Fruit fly (Drosophila melanogaster) whole organism, prepupa: ENCODE data around the gene CG5171.

Experiments used
- CG10631 ChIP-seq: fragments of 200-800 bp; sonication (Bioruptor generic); optimal IDR thresholded peaks from 2 replicates; lab custom pipeline; 2016; ENCODE audit warnings: missing biosample characterization, missing genetic modification characterization
- CG10669 ChIP-seq: fragments of 200-800 bp; sonication (Bioruptor generic); optimal IDR thresholded peaks from 3 replicates; lab custom pipeline; 2018; ENCODE audit warnings: missing biosample characterization, mild to moderate bottlenecking, missing genetic modification characterization, moderate library complexity
- CG11294 ChIP-seq: fragments of 200-800 bp; sonication (Bioruptor generic); IDR thresholded peaks from 2 replicates; pipeline ENCODE4 v1.3.6; 2022; ENCODE audit warnings: missing biosample characterization, missing genetic modification characterization
- CG11762 ChIP-seq: fragments of 200-800 bp; sonication (Bioruptor generic); optimal IDR thresholded peaks from 3 replicates; lab custom pipeline; 2016; ENCODE audit warnings: missing biosample characterization, missing genetic modification characterization; ENCODE audit not compliant: insufficient read depth
- CG15336 ChIP-seq: fragments of 200-800 bp; sonication (Bioruptor generic); IDR thresholded peaks from 2 replicates; pipeline ENCODE4 v1.3.6; 2022; ENCODE audit warnings: missing biosample characterization, missing genetic modification characterization
- CG1621 ChIP-seq: fragments of 200-800 bp; sonication (Bioruptor generic); optimal IDR thresholded peaks from 3 replicates; lab custom pipeline; 2018; ENCODE audit warnings: missing biosample characterization, mild to moderate bottlenecking, missing genetic modification characterization
- CG16779 ChIP-seq: fragments of 200-800 bp; sonication (Bioruptor generic); optimal IDR thresholded peaks from 3 replicates; lab custom pipeline; 2017; ENCODE audit warnings: missing biosample characterization, mild to moderate bottlenecking, missing genetic modification characterization
- CG3032 ChIP-seq: fragments of 200-800 bp; optimal IDR thresholded peaks from 2 replicates; lab custom pipeline; 2019; ENCODE audit warnings: missing biosample characterization, mild to moderate bottlenecking, missing genetic modification characterization, moderate library complexity
- CG31627 ChIP-seq: fragments of 200-800 bp; sonication (Bioruptor generic); optimal IDR thresholded peaks from 3 replicates; lab custom pipeline; 2016; ENCODE audit warnings: missing biosample characterization, missing genetic modification characterization
- CG34406 ChIP-seq: fragments of 200-800 bp; sonication (Bioruptor generic); optimal IDR thresholded peaks from 3 replicates; lab custom pipeline; 2016; ENCODE audit warnings: missing biosample characterization, missing genetic modification characterization
- CG3919 ChIP-seq: fragments of 200-800 bp; sonication (Bioruptor generic); optimal IDR thresholded peaks from 3 replicates; lab custom pipeline; 2016; ENCODE audit warnings: missing biosample characterization, missing genetic modification characterization
- CG4318 ChIP-seq: fragments of 200-800 bp; sonication (Bioruptor generic); optimal IDR thresholded peaks from 3 replicates; lab custom pipeline; 2017; ENCODE audit warnings: missing biosample characterization, mild to moderate bottlenecking, missing genetic modification characterization
- CG6276 ChIP-seq: fragments of 200-800 bp; sonication (Bioruptor generic); optimal IDR thresholded peaks from 2 replicates; lab custom pipeline; 2017; ENCODE audit warnings: missing biosample characterization, mild to moderate bottlenecking, missing genetic modification characterization
- CG6808 ChIP-seq: fragments of 200-800 bp; sonication (Bioruptor generic); optimal IDR thresholded peaks from 3 replicates; lab custom pipeline; 2017; ENCODE audit warnings: missing biosample characterization, missing genetic modification characterization, mild to moderate bottlenecking, moderate library complexity, missing genetic modification reagents
- CG6854 ChIP-seq: fragments of 200-800 bp; sonication (Bioruptor generic); optimal IDR thresholded peaks from 2 replicates; lab custom pipeline; 2017; ENCODE audit warnings: missing biosample characterization, mild to moderate bottlenecking, missing genetic modification characterization
- CG7368 ChIP-seq: fragments of 200-800 bp; sonication (Bioruptor generic); optimal IDR thresholded peaks from 3 replicates; lab custom pipeline; 2016; ENCODE audit warnings: missing biosample characterization, missing genetic modification characterization
- CG8119 ChIP-seq: fragments of 200-800 bp; sonication (Bioruptor generic); IDR thresholded peaks from 3 replicates; pipeline ENCODE4 v1.3.6; 2022; ENCODE audit warnings: missing biosample characterization, missing genetic modification characterization
- CG8319 ChIP-seq: fragments of 200-800 bp; sonication (Bioruptor generic); optimal IDR thresholded peaks from 3 replicates; lab custom pipeline; 2016; ENCODE audit warnings: missing biosample characterization, missing genetic modification characterization
- CG9139 ChIP-seq: fragments of 200-800 bp; sonication (Bioruptor generic); optimal IDR thresholded peaks from 3 replicates; lab custom pipeline; 2017; ENCODE audit warnings: missing biosample characterization, mild to moderate bottlenecking, missing genetic modification characterization
- Eip75B ChIP-seq: fragments of 200-800 bp; sonication (Bioruptor generic); optimal IDR thresholded peaks from 3 replicates; lab custom pipeline; 2016; ENCODE audit warnings: missing biosample characterization, missing genetic modification characterization
- Eip93F ChIP-seq: fragments of 200-800 bp; sonication (Bioruptor generic); optimal IDR thresholded peaks from 2 replicates; lab custom pipeline; 2016; ENCODE audit warnings: missing biosample characterization, mild to moderate bottlenecking, missing genetic modification characterization
- Ets21C ChIP-seq: fragments of 200-800 bp; sonication (Bioruptor generic); optimal IDR thresholded peaks from 3 replicates; lab custom pipeline; 2016; ENCODE audit warnings: missing biosample characterization, missing genetic modification characterization
- Ets96B ChIP-seq: fragments of 200-800 bp; optimal IDR thresholded peaks from 2 replicates; lab custom pipeline; 2019; ENCODE audit warnings: missing biosample characterization, mild to moderate bottlenecking, missing genetic modification characterization, moderate library complexity
- Hr39 ChIP-seq: fragments of 200-800 bp; sonication (Bioruptor generic); optimal IDR thresholded peaks from 2 replicates; lab custom pipeline; 2016; ENCODE audit warnings: missing biosample characterization, missing genetic modification characterization
- Hr4 ChIP-seq: fragments of 200-800 bp; sonication (Bioruptor generic); optimal IDR thresholded peaks from 3 replicates; lab custom pipeline; 2016; ENCODE audit warnings: missing biosample characterization, missing genetic modification characterization
- Lpt ChIP-seq: fragments of 200-800 bp; sonication (Bioruptor generic); optimal IDR thresholded peaks from 3 replicates; lab custom pipeline; 2016; ENCODE audit warnings: missing biosample characterization, missing genetic modification characterization
- Met ChIP-seq: fragments of 200-800 bp; sonication (Bioruptor generic); optimal IDR thresholded peaks from 3 replicates; lab custom pipeline; 2016; ENCODE audit warnings: missing biosample characterization, missing genetic modification characterization
- OdsH ChIP-seq: fragments of 200-800 bp; sonication (Bioruptor generic); optimal IDR thresholded peaks from 3 replicates; lab custom pipeline; 2016; ENCODE audit warnings: missing biosample characterization, missing genetic modification characterization
- Smox ChIP-seq: fragments of 200-800 bp; sonication (Bioruptor generic); optimal IDR thresholded peaks from 3 replicates; lab custom pipeline; 2016; ENCODE audit warnings: missing biosample characterization, missing genetic modification characterization
- Sox15 ChIP-seq: fragments of 200-800 bp; sonication (Bioruptor generic); optimal IDR thresholded peaks from 3 replicates; lab custom pipeline; 2016; ENCODE audit warnings: missing biosample characterization, missing genetic modification characterization
- acj6 ChIP-seq: fragments of 200-800 bp; sonication (Bioruptor generic); optimal IDR thresholded peaks from 3 replicates; lab custom pipeline; 2016; ENCODE audit warnings: missing biosample characterization, missing genetic modification characterization
- cyc ChIP-seq: fragments of 200-800 bp; sonication (Bioruptor generic); optimal IDR thresholded peaks from 3 replicates; lab custom pipeline; 2016; ENCODE audit warnings: missing biosample characterization, missing genetic modification characterization
- dac ChIP-seq: fragments of 200-800 bp; sonication (Bioruptor generic); optimal IDR thresholded peaks from 2 replicates; lab custom pipeline; 2017; ENCODE audit warnings: missing biosample characterization, mild to moderate bottlenecking, missing genetic modification characterization
- dsx ChIP-seq: fragments of 200-800 bp; optimal IDR thresholded peaks from 3 replicates; lab custom pipeline; 2019; ENCODE audit warnings: missing biosample characterization, mild to moderate bottlenecking, missing genetic modification characterization, moderate library complexity; ENCODE audit not compliant: poor library complexity, severe bottlenecking
- lz ChIP-seq: fragments of 200-800 bp; sonication (Bioruptor generic); optimal IDR thresholded peaks from 3 replicates; lab custom pipeline; 2016; ENCODE audit warnings: missing biosample characterization, missing genetic modification characterization
- net ChIP-seq: fragments of 200-800 bp; sonication (Bioruptor generic); optimal IDR thresholded peaks from 3 replicates; lab custom pipeline; 2016; ENCODE audit warnings: missing biosample characterization, missing genetic modification characterization
- pdm3 ChIP-seq: fragments of 200-800 bp; sonication (Bioruptor generic); optimal IDR thresholded peaks from 3 replicates; lab custom pipeline; 2016; ENCODE audit warnings: missing biosample characterization, missing genetic modification characterization
- salr ChIP-seq, 2 experiments: fragments of 200-800 bp; sonication (Bioruptor generic); optimal IDR thresholded peaks; 3 replicates each; lab custom pipeline; 2016 to 2018; ENCODE audit warnings: missing biosample characterization in 2 of 2, missing genetic modification characterization in 2 of 2, mild to moderate bottlenecking in 1 of 2
- spab ChIP-seq: fragments of 200-800 bp; sonication (Bioruptor generic); optimal IDR thresholded peaks from 2 replicates; lab custom pipeline; 2017; ENCODE audit warnings: missing biosample characterization, mild to moderate bottlenecking, missing genetic modification characterization, missing genetic modification reagents
- ss ChIP-seq, 2 experiments: fragments of 200-800 bp; sonication (Bioruptor generic); optimal IDR thresholded peaks; 2 replicates in 1 of 2; 3 replicates in 1 of 2; lab custom pipeline; 2017 to 2018; ENCODE audit warnings: mild to moderate bottlenecking in 2 of 2, missing biosample characterization in 2 of 2, missing genetic modification characterization in 2 of 2, moderate library complexity in 1 of 2
- topi ChIP-seq: fragments of 200-800 bp; sonication (Bioruptor generic); optimal IDR thresholded peaks from 3 replicates; lab custom pipeline; 2016; ENCODE audit warnings: missing biosample characterization, missing genetic modification characterization
- vri ChIP-seq: fragments of 200-800 bp; sonication (Bioruptor generic); optimal IDR thresholded peaks from 3 replicates; lab custom pipeline; 2016; ENCODE audit warnings: missing biosample characterization, mild to moderate bottlenecking, missing genetic modification characterization

CG5171 gene

dm6 chr2L:7396962-7397361 is 4.2 kb upstream of the CG5171 start (continued):
- TF ChIP-seq Hr4 (peak; percentile 66), CG6276 (peak; percentile 52), CG4318 (GFP tag; lab: Kevin White, UChicago) (peak; percentile 33), Ets96B (tag; lab: Kevin White, UChicago) (peak; percentile 74), dsx (GFP tag; lab: Kevin White, UChicago) (peak; percentile 61), CG16779 (tag; lab: Kevin White, UChicago) (peak; percentile 44), CG8119 (GFP tag; lab: Robert Waterston, UW) (peak; percentile 58; the same call in 2 of the 3 replicates), CG3032 (tag; lab: Kevin White, UChicago) (peak; percentile 81), Met (peak; percentile 72), CG8319 (peak; percentile 78), salr (GFP tag; optimal IDR thresholded peaks at IDR 0.05; lab: Kevin White, UChicago) (peak; percentile 37 to 47), CG10631 (GFP tag; lab: Kevin White, UChicago) (peak; percentile 65), Hr39 (GFP tag; lab: Kevin White, UChicago) (peak; percentile 68), vri (GFP tag; lab: Kevin White, UChicago) (peak; percentile 47), spab (peak; percentile 74), cyc (GFP tag; lab: Kevin White, UChicago) (peak; percentile 62), CG15336 (peak; percentile 52; the same call in 1 of the 2 replicates), CG11762 (GFP tag; lab: Kevin White, UChicago) (peak; percentile 67), CG10669 (peak; percentile 86), Ets21C (GFP tag; lab: Kevin White, UChicago) (peak; percentile 53), CG34406 (GFP tag; lab: Kevin White, UChicago) (peak; percentile 62), CG6854 (GFP tag; lab: Kevin White, UChicago) (peak; percentile 9), Smox (peak; percentile 66), ss (GFP tag; optimal IDR thresholded peaks at IDR 0.05; lab: Kevin White, UChicago) (peak; percentile 16 to 61), acj6 (GFP tag; lab: Kevin White, UChicago) (peak; percentile 70), lz (peak; percentile 72), net (GFP tag; lab: Kevin White, UChicago) (peak; percentile 65)

dm6 chr2L:7397746-7398145 is 3.4 kb upstream of the CG5171 start:
- TF ChIP-seq CG8319 = no peak
- TF ChIP-seq CG1621 (tag; lab: Kevin White, UChicago) = no peak
- no peak for TF ChIP-seq CG6808 (GFP tag; lab: Kevin White, UChicago)
- TF ChIP-seq dsx (GFP tag; lab: Kevin White, UChicago) = no peak
- no peak for TF ChIP-seq CG7368 (GFP tag; lab: Kevin White, UChicago)
- no peak for TF ChIP-seq CG11294 (GFP tag; lab: Robert Waterston, UW)
- no peak for TF ChIP-seq CG3919 (GFP tag; lab: Kevin White, UChicago)
- TF ChIP-seq Sox15 = no peak
- TF ChIP-seq Lpt (GFP tag; lab: Kevin White, UChicago) = no peak
- no peak for TF ChIP-seq pdm3 (GFP tag; lab: Kevin White, UChicago)
- TF ChIP-seq OdsH (GFP tag; lab: Kevin White, UChicago) = no peak

DNA sequence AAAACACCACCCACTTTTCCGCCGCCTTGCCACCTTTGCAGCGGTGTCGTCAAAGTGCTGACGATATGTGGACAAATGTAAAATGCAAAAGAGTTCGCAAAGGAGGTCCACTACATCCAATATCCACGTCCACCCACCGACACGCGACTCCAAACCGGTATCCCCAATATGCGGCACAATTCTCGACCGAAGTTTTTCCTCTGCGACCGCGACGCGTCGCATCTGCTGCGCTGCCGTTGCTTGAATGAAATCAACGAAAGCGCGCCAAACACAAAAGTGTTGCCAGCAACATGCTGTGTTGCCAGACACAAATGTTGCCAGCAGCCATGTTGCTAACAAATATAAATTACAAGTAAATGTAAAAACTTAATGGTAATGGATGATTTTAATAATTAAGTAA is 2.6 kb upstream of the CG5171 start, which contains the start of gene CG5160:
Gene CG5160, minus strand, starts transcription at position 223 of the 400 bp plus-strand sequence.
- TF ChIP-seq CG11762 (GFP tag; lab: Kevin White, UChicago) (no peak), Ets21C (GFP tag; lab: Kevin White, UChicago) (no peak), Eip93F (GFP tag; lab: Kevin White, UChicago) (no peak), CG10631 (GFP tag; lab: Kevin White, UChicago) (no peak), Sox15 (no peak), Lpt (GFP tag; lab: Kevin White, UChicago) (no peak), cyc (GFP tag; lab: Kevin White, UChicago) (no peak), CG31627 (GFP tag; lab: Kevin White, UChicago) (no peak), pdm3 (GFP tag; lab: Kevin White, UChicago) (no peak), Eip75B (GFP tag; lab: Kevin White, UChicago) (no peak), CG9139 (no peak), CG8119 (GFP tag; lab: Robert Waterston, UW) (no peak), Hr39 (GFP tag; lab: Kevin White, UChicago) (no peak), topi (no peak), lz (no peak), OdsH (GFP tag; lab: Kevin White, UChicago) (no peak), dsx (GFP tag; lab: Kevin White, UChicago) (no peak), dac (GFP tag; lab: Kevin White, UChicago) (no peak)
